Fruit fly (Drosophila melanogaster) whole organism, embryonic: ENCODE measurements around the gene Non3.

Source experiments
- CG6854 ChIP-seq: fragments of 200-800 bp; sonication (Bioruptor generic); optimal IDR thresholded peaks from 3 replicates; lab custom pipeline; 2017; ENCODE audit warnings: missing biosample characterization, mild to moderate bottlenecking, missing genetic modification characterization
- H15 ChIP-seq: fragments of 200-800 bp; sonication (Bioruptor generic); IDR thresholded peaks from 3 replicates; pipeline ENCODE4 v1.3.6; 2022; ENCODE audit warnings: missing biosample characterization, missing genetic modification characterization
- pan ChIP-seq, 4 experiments: fragments of >200 bp in 3 of 4; fragments of 200-800 bp in 1 of 4; sonication (Bioruptor generic) in 1 of 4; optimal IDR thresholded peaks in 3 of 4; IDR thresholded peaks in 1 of 4; 2 replicates each; pipeline versions ENCODE4 v1.3.6 to Lab custom; 2017 to 2022; ENCODE audit warnings: missing biosample characterization in 2 of 4, missing genetic modification characterization in 2 of 4, mixed read lengths in 1 of 4

DNA sequence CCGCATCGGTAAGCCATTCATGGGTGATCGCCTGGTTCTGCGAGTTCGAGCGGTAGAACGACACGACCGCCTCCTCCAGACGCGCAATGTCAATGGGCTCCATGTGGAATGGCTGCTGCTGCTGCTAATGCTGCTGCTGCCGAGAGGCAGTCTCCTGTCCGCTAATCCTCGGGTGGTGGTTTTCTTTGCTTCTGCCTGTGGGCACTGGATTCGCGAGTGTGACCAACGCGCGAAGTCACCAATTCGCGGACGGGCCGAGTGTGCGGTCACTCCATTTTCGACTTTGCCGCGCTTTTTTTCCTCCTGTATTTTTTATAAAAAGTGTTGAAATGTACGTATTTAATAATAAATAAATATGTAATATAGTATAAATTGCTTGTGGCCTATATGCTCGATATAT lies 40.3 kb upstream of the Non3 start, which contains the start of gene cdm:
- TF ChIP-seq H15 (no peak), pan (optimal IDR thresholded peaks at IDR 0.05; lab: Kevin White, UChicago) (no peak), pan (GFP tag; optimal IDR thresholded peaks at IDR 0.05 in 1 of 2, IDR thresholded peaks at IDR 0.05 in 1 of 2) (no peak), CG6854 (GFP tag; lab: Kevin White, UChicago) (no peak)
